Fruit fly (Drosophila melanogaster): ENCODE results near the gene Toll-9.

The Toll-9 gene

dm6 chr3L:20388983-20389382 lies 22.5 kb upstream of the Toll-9 start (continued):
- TF ChIP-seq CG3281 (GFP tag; optimal IDR thresholded peaks at IDR 0.05) (peak; percentile 22), GATAe (GFP tag; conservative IDR thresholded peaks at IDR 0.05) (peak; percentile 58), CG2875 (GFP tag; optimal IDR thresholded peaks at IDR 0.05) (no peak), scrt (GFP tag; optimal IDR thresholded peaks at IDR 0.05) (no peak), dysf (GFP tag; IDR thresholded peaks at IDR 0.05) (peak; percentile 73), lov (optimal IDR thresholded peaks at IDR 0.05) (no peak), lov (GFP tag; IDR thresholded peaks at IDR 0.05) (no peak), shn (GFP tag; optimal IDR thresholded peaks at IDR 0.05) (peak; percentile 32), E2f2 (GFP tag; IDR thresholded peaks at IDR 0.05) (peak; percentile 22; the same call in 1 of the 2 replicates), prd (optimal IDR thresholded peaks at IDR 0.05) (no peak), prd (GFP tag; IDR thresholded peaks at IDR 0.05) (peak; percentile 49; the same call in 1 of the 3 replicates), ssp (GFP tag; IDR thresholded peaks at IDR 0.05) (no peak), pum (GFP tag; optimal IDR thresholded peaks at IDR 0.05) (peak; percentile 16), zf30C (GFP tag; optimal IDR thresholded peaks at IDR 0.05) (peak; percentile 69), Fer1 (GFP tag; optimal IDR thresholded peaks at IDR 0.05) (peak; percentile 59), CG2116 (GFP tag; optimal IDR thresholded peaks at IDR 0.05) (no peak), CG6683 (GFP tag; optimal IDR thresholded peaks at IDR 0.05) (no peak), sima (GFP tag; optimal IDR thresholded peaks at IDR 0.05) (no peak), Hmx (GFP tag; optimal IDR thresholded peaks at IDR 0.05) (no peak), CG3407 (GFP tag; optimal IDR thresholded peaks at IDR 0.05) (no peak), D19A (tag; optimal IDR thresholded peaks at IDR 0.05) (no peak), otp (GFP tag; IDR thresholded peaks at IDR 0.05) (no peak), ci (GFP tag; IDR thresholded peaks at IDR 0.05) (peak; percentile 27; the same call in 1 of the 3 replicates), Sox102F (GFP tag; optimal IDR thresholded peaks at IDR 0.05) (peak; percentile 28), gcm (GFP tag; optimal IDR thresholded peaks at IDR 0.05) (peak; percentile 41), CG11504 (tag; optimal IDR thresholded peaks at IDR 0.05) (peak; percentile 43), nerfin-1 (tag; optimal IDR thresholded peaks at IDR 0.05) (no peak), CG6813 (GFP tag; optimal IDR thresholded peaks at IDR 0.05) (peak; percentile 10), sens-2 (GFP tag; IDR thresholded peaks at IDR 0.05) (no peak), CG3065 (GFP tag; optimal IDR thresholded peaks at IDR 0.05) (no peak), CG17912 (GFP tag; optimal IDR thresholded peaks at IDR 0.05) (no peak), Doc3 (GFP tag; IDR thresholded peaks at IDR 0.05; ENCODE audit: partially characterized antibody) (no peak), CG12236 (GFP tag; optimal IDR thresholded peaks at IDR 0.05) (peak; percentile 16), Xrp1 (GFP tag; IDR thresholded peaks at IDR 0.05) (peak; percentile 57), CG11247 (GFP tag; IDR thresholded peaks at IDR 0.05) (no peak), maf-S (GFP tag; optimal IDR thresholded peaks at IDR 0.05) (no peak), CG12071 (GFP tag; optimal IDR thresholded peaks at IDR 0.05) (peak; percentile 18), CG10431 (GFP tag; optimal IDR thresholded peaks at IDR 0.05) (no peak), CG5245 (GFP tag; optimal IDR thresholded peaks at IDR 0.05) (peak; percentile 1), Hsf (GFP tag; optimal IDR thresholded peaks at IDR 0.05) (peak; percentile 33), Med (GFP tag) (peak; percentile 92), CG31365 (tag; optimal IDR thresholded peaks at IDR 0.05) (no peak), zen2 (GFP tag; IDR thresholded peaks at IDR 0.05; ENCODE audit: partially characterized antibody) (no peak), hth (optimal IDR thresholded peaks at IDR 0.05) (no peak), Dll (GFP tag; IDR thresholded peaks at IDR 0.05; ENCODE audit: partially characterized antibody) (no peak), ase (GFP tag; IDR thresholded peaks at IDR 0.05) (no peak), Mad (GFP tag; optimal IDR thresholded peaks at IDR 0.05) (no peak), ash1 (GFP tag; optimal IDR thresholded peaks at IDR 0.05) (no peak), danr (GFP tag; IDR thresholded peaks at IDR 0.05) (no peak), CG31441 (GFP tag; IDR thresholded peaks at IDR 0.05) (peak; percentile 27; the same call in 1 of the 2 replicates), Hr39 (optimal IDR thresholded peaks at IDR 0.05) (no peak), ems (GFP tag; optimal IDR thresholded peaks at IDR 0.05) (peak; percentile 46), TFAM (GFP tag; optimal IDR thresholded peaks at IDR 0.05) (no peak)

Measured in whole organism, embryonic.